Worm (Caenorhabditis elegans) whole organism, L1 larva: ENCODE results near the gene scpl-4.

Source experiments
- C04F5.9 ChIP-seq: sonication (generic microtip); optimal IDR thresholded peaks from 2 replicates; lab custom pipeline; 2016; ENCODE audit warnings: missing genetic modification characterization, missing compliant biosample characterization
- C34B4.2 ChIP-seq: sonication (generic microtip); optimal IDR thresholded peaks from 2 replicates; lab custom pipeline; 2017; ENCODE audit warnings: mild to moderate bottlenecking, missing genetic modification characterization, missing compliant biosample characterization
- F16B12.6 ChIP-seq: fragments of 150-350 bp; optimal IDR thresholded peaks from 2 replicates; lab custom pipeline; 2014; ENCODE audit warnings: missing biosample characterization, missing genetic modification characterization
- Y116A8C.19 ChIP-seq: sonication (generic microtip); optimal IDR thresholded peaks from 2 replicates; lab custom pipeline; 2016; ENCODE audit warnings: missing compliant biosample characterization, missing genetic modification characterization, borderline replicate concordance
- aha-1 ChIP-seq: fragments of 150-350 bp; optimal IDR thresholded peaks from 2 replicates; lab custom pipeline; 2014; ENCODE audit warnings: missing biosample characterization, missing genetic modification characterization
- alr-1 ChIP-seq: fragments of 200-800 bp; sonication (Bioruptor generic); optimal IDR thresholded peaks from 2 replicates; lab custom pipeline; 2018; ENCODE audit warnings: borderline replicate concordance, mild to moderate bottlenecking, missing genetic modification characterization, missing compliant biosample characterization
- blmp-1 ChIP-seq: fragments of 150-350 bp; optimal IDR thresholded peaks from 2 replicates; lab custom pipeline; 2014; ENCODE audit warnings: missing biosample characterization, missing genetic modification characterization
- ceh-63 ChIP-seq: fragments of 200-800 bp; sonication (Bioruptor generic); optimal IDR thresholded peaks from 2 replicates; lab custom pipeline; 2018; ENCODE audit warnings: mild to moderate bottlenecking, missing genetic modification characterization, missing compliant biosample characterization
- ceh-82 ChIP-seq, 3 experiments: fragments of 150-350 bp in 1 of 3; sonication (generic microtip) in 2 of 3; optimal IDR thresholded peaks; 2 replicates each; lab custom pipeline; 2014 to 2017; ENCODE audit warnings: missing biosample characterization in 3 of 3, missing genetic modification characterization in 3 of 3
- ces-1 ChIP-seq: fragments of 150-350 bp; optimal IDR thresholded peaks from 2 replicates; lab custom pipeline; 2014; ENCODE audit warnings: missing biosample characterization, missing genetic modification reagents, missing genetic modification characterization
- dsc-1 ChIP-seq: sonication (generic microtip); optimal IDR thresholded peaks from 2 replicates; lab custom pipeline; 2016; ENCODE audit warnings: mild to moderate bottlenecking, missing genetic modification characterization, missing compliant biosample characterization
- efl-3 ChIP-seq: fragments of 200-800 bp; sonication (Bioruptor generic); optimal IDR thresholded peaks from 2 replicates; lab custom pipeline; 2018; ENCODE audit warnings: mild to moderate bottlenecking, missing genetic modification characterization, missing compliant biosample characterization
- egl-27 ChIP-seq, 2 experiments: fragments of 150-350 bp in 1 of 2; sonication (generic microtip); optimal IDR thresholded peaks; 3 replicates each; lab custom pipeline; 2017 to 2018; ENCODE audit warnings: missing biosample characterization in 2 of 2, missing genetic modification characterization in 2 of 2, missing genetic modification reagents in 2 of 2
- elt-3 ChIP-seq, 6 experiments: fragments of 150-350 bp in 1 of 6; sonication (generic microtip); optimal IDR thresholded peaks; 2 replicates each; lab custom pipeline; 2017 to 2018; ENCODE audit warnings: missing biosample characterization in 6 of 6, missing genetic modification characterization in 6 of 6, inconsistent platforms in 1 of 6
- fkh-8 ChIP-seq: sonication (generic microtip); optimal IDR thresholded peaks from 2 replicates; lab custom pipeline; 2016; ENCODE audit warnings: mild to moderate bottlenecking, missing genetic modification characterization, missing compliant biosample characterization
- fos-1 ChIP-seq: fragments of 150-350 bp; optimal IDR thresholded peaks from 2 replicates; lab custom pipeline; 2014; ENCODE audit warnings: missing biosample characterization, missing genetic modification characterization
- hlh-17 ChIP-seq: fragments of 200-800 bp; sonication (Bioruptor generic); optimal IDR thresholded peaks from 2 replicates; lab custom pipeline; 2018; ENCODE audit warnings: missing genetic modification characterization, mild to moderate bottlenecking, missing compliant biosample characterization, moderate library complexity, borderline replicate concordance
- hpl-2 ChIP-seq: fragments of 150-350 bp; optimal IDR thresholded peaks from 2 replicates; lab custom pipeline; 2014; ENCODE audit warnings: missing biosample characterization, missing genetic modification reagents, missing genetic modification characterization
- irx-1 ChIP-seq: sonication (generic microtip); optimal IDR thresholded peaks from 2 replicates; lab custom pipeline; 2016; ENCODE audit warnings: missing genetic modification characterization, missing compliant biosample characterization
- isw-1 ChIP-seq: fragments of 200-800 bp; sonication (Bioruptor generic); IDR thresholded peaks from 2 replicates; pipeline ENCODE4 v1.3.6; 2022; ENCODE audit warnings: missing genetic modification characterization, missing compliant biosample characterization
- lin-14 ChIP-seq: fragments of 200-800 bp; sonication (Bioruptor generic); optimal IDR thresholded peaks from 2 replicates; lab custom pipeline; 2018; ENCODE audit warnings: mild to moderate bottlenecking, missing genetic modification characterization, moderate library complexity, missing compliant biosample characterization
- lin-39 ChIP-seq: fragments of 150-350 bp; optimal IDR thresholded peaks from 2 replicates; lab custom pipeline; 2014; ENCODE audit warnings: missing biosample characterization, missing genetic modification reagents, missing genetic modification characterization
- mef-2 ChIP-seq: fragments of 150-350 bp; optimal IDR thresholded peaks from 2 replicates; lab custom pipeline; 2014; ENCODE audit warnings: missing biosample characterization, missing genetic modification characterization
- nhr-11 ChIP-seq: fragments of 150-350 bp; optimal IDR thresholded peaks from 2 replicates; lab custom pipeline; 2014; ENCODE audit warnings: missing biosample characterization, missing genetic modification characterization
- nhr-20 ChIP-seq: sonication (generic microtip); optimal IDR thresholded peaks from 2 replicates; lab custom pipeline; 2016; ENCODE audit warnings: mild to moderate bottlenecking, missing genetic modification characterization, missing compliant biosample characterization
- nhr-77 ChIP-seq: fragments of 150-350 bp; optimal IDR thresholded peaks from 2 replicates; lab custom pipeline; 2014; ENCODE audit warnings: missing biosample characterization, missing genetic modification characterization
- nhr-84 ChIP-seq: sonication (generic microtip); optimal IDR thresholded peaks from 2 replicates; lab custom pipeline; 2017; ENCODE audit warnings: missing biosample characterization, missing genetic modification characterization
- nhr-85 ChIP-seq: sonication (generic microtip); peaks from one replicate; lab custom pipeline; 2016; ENCODE audit warnings: missing genetic modification characterization, inconsistent platforms, missing compliant biosample characterization
- skn-1 ChIP-seq: fragments of 150-350 bp; optimal IDR thresholded peaks from 2 replicates; lab custom pipeline; 2014; ENCODE audit warnings: missing biosample characterization, missing genetic modification characterization
- snu-23 ChIP-seq: sonication (generic microtip); optimal IDR thresholded peaks from 2 replicates; lab custom pipeline; 2016; ENCODE audit warnings: missing genetic modification characterization, missing compliant biosample characterization
- unc-62 ChIP-seq: fragments of 150-350 bp; optimal IDR thresholded peaks from 2 replicates; lab custom pipeline; 2014; ENCODE audit warnings: missing biosample characterization, missing genetic modification reagents, missing genetic modification characterization
- unc-98 ChIP-seq: fragments of 200-800 bp; sonication (Bioruptor generic); IDR thresholded peaks from 2 replicates; pipeline ENCODE4 v1.3.6; 2022; ENCODE audit warnings: missing genetic modification characterization, missing compliant biosample characterization
- vab-15 ChIP-seq: sonication (generic microtip); optimal IDR thresholded peaks from 2 replicates; lab custom pipeline; 2017; ENCODE audit warnings: missing genotype, mild to moderate bottlenecking, missing genetic modification characterization, missing compliant biosample characterization
- ztf-11 ChIP-seq, 2 experiments: sonication (generic microtip); optimal IDR thresholded peaks; 2 replicates each; lab custom pipeline; 2016 to 2017; ENCODE audit warnings: missing genetic modification characterization in 2 of 2, missing biosample characterization in 1 of 2, missing compliant biosample characterization in 1 of 2

The scpl-4 gene

DNA sequence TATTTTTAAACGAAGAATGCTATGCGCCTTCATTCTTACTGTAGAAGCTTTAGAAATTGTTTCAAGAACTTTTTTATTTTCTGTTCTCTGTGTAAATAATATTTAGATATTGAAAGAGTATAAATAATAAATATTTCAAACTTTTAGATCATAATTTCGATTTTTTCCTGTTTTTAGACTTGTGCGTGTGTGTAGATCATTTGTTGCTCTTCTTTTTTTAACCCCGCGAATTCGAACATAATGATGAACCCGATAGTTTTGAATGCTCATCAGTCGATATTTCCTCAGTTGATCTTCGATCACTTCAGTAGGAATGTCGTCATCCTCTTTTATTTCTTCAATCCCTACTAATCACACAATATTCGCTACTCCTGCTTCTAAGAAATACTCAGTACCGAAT, 1.7 kb upstream of the scpl-4 start, which contains the start of gene T21C9.13:
T21C9.13 (plus strand) TSS at position 33 of the 400 bp plus-strand sequence.
- TF ChIP-seq nhr-20 (tag; lab: Kevin White, UChicago) = no peak
- TF ChIP-seq hlh-17 = no peak
- TF ChIP-seq fkh-8 (tag; lab: Kevin White, UChicago) = no peak
- TF ChIP-seq skn-1 (tag; lab: Kevin White, UChicago) = no peak
- TF ChIP-seq dsc-1 (tag; lab: Kevin White, UChicago) = no peak
- no peak for TF ChIP-seq C04F5.9 (tag; lab: Kevin White, UChicago)
- no peak for TF ChIP-seq ceh-63 (GFP tag; lab: Kevin White, UChicago)
- TF ChIP-seq lin-14 = no peak
- no peak for TF ChIP-seq elt-3 (tag; optimal IDR thresholded peaks at IDR 0.05; lab: Kevin White, UChicago)
- no peak for TF ChIP-seq egl-27 (tag; optimal IDR thresholded peaks at IDR 0.05; lab: Kevin White, UChicago)
- no peak for TF ChIP-seq C34B4.2 (tag; lab: Kevin White, UChicago)
- TF ChIP-seq unc-62 (GFP tag; lab: Kevin White, UChicago) = no peak
- no peak for TF ChIP-seq isw-1 (GFP tag; lab: Robert Waterston, UW)
- TF ChIP-seq ces-1 (GFP tag; lab: Kevin White, UChicago) = no peak
- no peak for TF ChIP-seq snu-23 (GFP tag; lab: Kevin White, UChicago)
- no peak for TF ChIP-seq vab-15 (tag; lab: Kevin White, UChicago)
- TF ChIP-seq efl-3 (GFP tag; lab: Kevin White, UChicago) = no peak
- no peak for TF ChIP-seq irx-1
- TF ChIP-seq F16B12.6 (tag; lab: Kevin White, UChicago) = no peak

DNA sequence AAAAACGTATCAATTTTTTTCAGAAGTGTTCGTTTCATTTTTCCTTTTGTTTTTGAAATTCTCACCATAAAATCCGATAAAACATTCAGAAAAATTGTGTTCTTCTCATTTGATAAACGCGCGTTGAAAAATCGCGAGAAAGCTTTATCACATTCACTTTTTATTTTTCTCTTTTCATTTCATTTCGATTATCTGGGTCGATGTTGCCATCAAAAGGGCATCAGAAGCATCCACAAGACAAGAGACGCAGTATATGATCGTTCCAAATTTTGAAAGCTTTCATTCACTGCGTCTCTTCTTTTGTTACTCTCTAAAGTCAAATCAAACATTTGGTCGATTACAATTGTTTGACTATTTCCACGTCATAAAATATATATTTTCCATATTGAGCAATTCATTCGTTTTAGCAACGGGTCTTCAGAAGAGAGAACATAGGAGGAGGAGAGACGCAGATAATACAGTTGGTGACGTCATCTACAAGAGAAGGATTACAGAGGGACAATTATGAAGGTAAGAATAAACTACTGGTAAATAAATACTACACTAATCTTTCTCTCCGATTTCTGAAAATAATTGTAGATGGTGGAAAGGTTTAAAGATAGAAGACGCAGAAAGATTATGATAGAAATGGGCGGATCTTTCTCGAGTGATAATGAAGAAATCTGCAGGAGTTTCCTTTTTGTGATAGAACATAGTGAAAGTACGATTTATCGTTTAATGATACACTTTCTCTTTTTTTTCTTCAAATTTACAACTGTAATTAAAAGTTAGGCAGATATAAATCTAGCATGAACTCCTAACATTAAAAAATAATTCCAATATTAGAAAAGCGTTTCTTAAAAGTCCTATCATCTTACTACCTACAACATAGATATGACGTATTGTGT, 3.4 kb downstream of the scpl-4 start, which contains the start of gene H27A22.1:
H27A22.1 (plus strand) TSS at position 505 of the 887 bp plus-strand sequence.
- TF ChIP-seq nhr-85 = peak; percentile 62
- TF ChIP-seq nhr-77 (tag; lab: Kevin White, UChicago) = no peak
- peak; percentile 98 for TF ChIP-seq blmp-1 (tag; lab: Kevin White, UChicago)

DNA sequence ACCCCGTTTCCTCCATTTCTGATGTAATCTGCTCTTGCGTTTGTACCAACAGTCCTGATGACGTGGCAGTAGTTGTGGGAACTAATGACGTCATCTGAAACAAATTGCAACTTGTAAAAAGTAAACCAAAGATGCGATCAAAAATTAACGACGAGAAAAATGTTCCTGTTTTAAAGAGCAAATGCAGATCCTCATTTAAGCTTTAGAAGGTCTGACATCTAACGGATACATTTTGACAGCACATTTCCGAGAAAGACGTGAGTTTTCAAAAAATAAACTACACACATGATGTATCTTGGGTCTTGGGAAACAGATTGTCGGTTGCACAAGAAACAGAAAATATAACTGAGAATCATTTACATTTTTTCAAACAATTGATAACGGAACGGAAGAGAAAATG, 16.6 kb downstream of the scpl-4 start, which contains the start of gene H09F14.1:
H09F14.1 (minus strand) TSS at position 101 of the 400 bp plus-strand sequence.
- TF ChIP-seq fos-1 (tag; lab: Kevin White, UChicago) = no peak
- no peak for TF ChIP-seq ces-1 (GFP tag; lab: Kevin White, UChicago)
- no peak for TF ChIP-seq lin-14

DNA sequence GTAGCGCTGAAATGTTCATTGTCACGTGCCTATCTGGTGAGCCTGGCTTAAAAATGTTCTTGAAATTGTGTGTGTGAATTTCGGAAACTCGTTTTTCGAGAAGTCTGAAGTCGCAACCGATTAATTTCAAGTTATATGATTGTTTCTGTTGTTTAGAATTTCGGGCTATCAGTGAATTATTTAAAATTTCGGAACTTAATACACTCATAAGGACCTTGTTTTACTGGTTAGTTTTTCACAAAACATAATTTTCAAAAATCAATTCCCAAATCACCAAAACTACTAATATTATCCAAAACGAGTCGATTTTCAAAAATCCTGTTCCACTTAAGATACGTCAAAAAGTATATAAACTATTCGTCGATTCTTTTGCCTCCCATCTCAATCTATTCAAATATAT, 31.6 kb downstream of the scpl-4 start:
- TF ChIP-seq isw-1 (GFP tag; lab: Robert Waterston, UW) (no peak), lin-39 (tag; lab: Kevin White, UChicago) (no peak), nhr-84 (tag; lab: Kevin White, UChicago) (no peak), ces-1 (GFP tag; lab: Kevin White, UChicago) (no peak), snu-23 (GFP tag; lab: Kevin White, UChicago) (no peak), Y116A8C.19 (tag; lab: Kevin White, UChicago) (no peak), dsc-1 (tag; lab: Kevin White, UChicago) (no peak), aha-1 (tag; lab: Kevin White, UChicago) (no peak)

DNA sequence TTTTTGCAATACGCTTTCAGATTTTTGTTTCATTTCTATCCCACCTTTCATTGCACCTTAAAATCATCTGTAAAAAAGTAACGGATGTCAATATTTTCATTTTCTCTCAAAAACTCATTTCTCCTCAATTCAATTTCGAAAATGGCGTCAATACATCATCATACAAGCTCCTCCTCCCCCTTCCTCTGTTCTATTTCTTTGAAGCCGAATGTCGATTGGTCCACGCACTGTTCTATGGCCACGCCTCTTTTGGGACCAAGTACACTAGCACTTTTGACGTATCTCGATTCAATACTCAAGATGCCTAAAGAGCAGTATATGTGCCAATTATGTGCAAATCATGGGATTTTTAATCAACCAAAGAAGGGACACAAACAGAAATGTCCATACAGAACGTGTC, 33.9 kb downstream of the scpl-4 start, which contains the start of gene mab-23:
mab-23 (plus strand) TSS at position 301 of the 400 bp plus-strand sequence.
- no peak for TF ChIP-seq ztf-11 (tag; optimal IDR thresholded peaks at IDR 0.05; lab: Kevin White, UChicago)
- no peak for TF ChIP-seq dsc-1 (tag; lab: Kevin White, UChicago)
- no peak for TF ChIP-seq alr-1 (tag; lab: Kevin White, UChicago)
- no peak for TF ChIP-seq blmp-1 (tag; lab: Kevin White, UChicago)
- no peak for TF ChIP-seq fkh-8 (tag; lab: Kevin White, UChicago)
- no peak for TF ChIP-seq hpl-2 (GFP tag; lab: Kevin White, UChicago)
- TF ChIP-seq unc-98 (GFP tag; lab: Robert Waterston, UW) = no peak
- no peak for TF ChIP-seq lin-39 (tag; lab: Kevin White, UChicago)
- no peak for TF ChIP-seq ceh-82 (tag; optimal IDR thresholded peaks at IDR 0.05; lab: Kevin White, UChicago)
- no peak for TF ChIP-seq nhr-11 (tag; lab: Kevin White, UChicago)
- no peak for TF ChIP-seq mef-2 (tag; lab: Kevin White, UChicago)
